Fruit fly (Drosophila melanogaster): ENCODE data around the gene Est-Q.

DNA sequence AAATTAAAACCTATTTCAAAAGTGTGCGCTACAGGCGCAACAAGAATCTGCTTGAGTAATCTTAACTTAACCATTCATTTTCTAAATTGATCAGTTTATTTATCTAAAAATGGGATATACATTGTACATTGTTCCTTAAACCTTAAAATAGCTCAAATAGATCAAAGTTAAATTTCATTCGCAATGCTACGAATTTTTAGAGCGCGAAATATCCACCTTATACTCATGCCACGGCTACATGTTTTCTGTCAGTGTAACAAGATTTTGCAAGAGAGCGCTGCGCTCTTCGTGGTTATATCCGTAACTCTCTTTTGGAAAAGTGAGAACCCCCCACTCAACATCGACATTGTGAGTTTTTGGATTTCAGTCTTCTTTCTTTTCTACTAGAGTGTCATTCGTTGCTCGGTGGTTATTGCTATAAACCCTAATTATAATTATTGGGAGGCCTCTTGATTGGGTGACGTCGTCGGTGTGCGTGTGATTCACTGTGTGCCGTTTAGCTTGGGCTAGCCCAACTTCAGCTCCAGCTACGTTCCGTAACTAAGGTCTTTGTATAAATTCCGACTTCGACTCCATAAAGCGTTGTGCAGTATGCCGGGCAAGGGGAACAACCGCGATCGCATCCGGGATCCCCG, 8.4 kb downstream of the Est-Q start:
- TF ChIP-seq CG11294 (GFP tag; IDR thresholded peaks at IDR 0.05), result no peak
- TF ChIP-seq dac (GFP tag; optimal IDR thresholded peaks at IDR 0.05), result peak; percentile 40
- TF ChIP-seq Hr39 (GFP tag; optimal IDR thresholded peaks at IDR 0.05), result peak; percentile 69
- TF ChIP-seq Ets21C (GFP tag; optimal IDR thresholded peaks at IDR 0.05), result peak; percentile 51
- peak; percentile 62 for TF ChIP-seq CG3032 (tag; optimal IDR thresholded peaks at IDR 0.05)
- no peak for TF ChIP-seq CG9139 (GFP tag; optimal IDR thresholded peaks at IDR 0.05)
- TF ChIP-seq pdm3 (GFP tag; optimal IDR thresholded peaks at IDR 0.05), result peak; percentile 70
- no peak for TF ChIP-seq CG16779 (tag; optimal IDR thresholded peaks at IDR 0.05)
